Worm (Caenorhabditis elegans) whole organism, L4 larva: Measurements from ENCODE around the gene F22B5.4.

Experiments used
- F10B5.3 ChIP-seq: sonication (generic microtip); optimal IDR thresholded peaks from 2 replicates; lab custom pipeline; 2016; ENCODE audit warnings: mild to moderate bottlenecking, missing genetic modification characterization, missing compliant biosample characterization
- F37D6.2 ChIP-seq: sonication (generic microtip); optimal IDR thresholded peaks from 2 replicates; lab custom pipeline; 2016; ENCODE audit warnings: mild to moderate bottlenecking, missing genetic modification characterization, missing compliant biosample characterization
- Y48G9A.11 ChIP-seq: fragments of 200-800 bp; sonication (Bioruptor generic); IDR thresholded peaks from 2 replicates; pipeline ENCODE4 v1.3.6; 2022; ENCODE audit warnings: missing genetic modification reagents, missing genetic modification characterization, missing compliant biosample characterization
- aha-1 ChIP-seq: fragments of 150-350 bp; peaks from one replicate; lab custom pipeline; 2014; ENCODE audit warnings: missing biosample characterization, missing genetic modification characterization
- ama-1 ChIP-seq: fragments of 150-350 bp; optimal IDR thresholded peaks from 2 replicates; lab custom pipeline; 2014; ENCODE audit warnings: inconsistent platforms, mixed read lengths
- arid-1 ChIP-seq: fragments of 200-800 bp; sonication (Bioruptor generic); conservative IDR thresholded peaks from 2 replicates; pipeline ENCODE4 v1.3.6; 2022; ENCODE audit warnings: missing genetic modification reagents, missing genetic modification characterization, missing compliant biosample characterization
- attf-4 ChIP-seq: sonication (generic microtip); optimal IDR thresholded peaks from 3 replicates; lab custom pipeline; 2017; ENCODE audit warnings: missing biosample characterization, missing genetic modification characterization
- ceh-20 ChIP-seq: fragments of 200-800 bp; sonication (Bioruptor generic); IDR thresholded peaks from 2 replicates; pipeline ENCODE4 v1.3.6; 2022; ENCODE audit warnings: missing genetic modification reagents, missing genetic modification characterization, missing compliant biosample characterization
- ceh-44 ChIP-seq: fragments of 200-800 bp; sonication (Bioruptor generic); IDR thresholded peaks from 2 replicates; pipeline ENCODE4 v1.3.6; 2022; ENCODE audit warnings: missing genetic modification reagents, missing genetic modification characterization, missing compliant biosample characterization
- cey-2 ChIP-seq: sonication (generic microtip); optimal IDR thresholded peaks from 3 replicates; lab custom pipeline; 2017; ENCODE audit warnings: missing genetic modification characterization, mild to moderate bottlenecking, missing compliant biosample characterization, antibody characterized with exemption, borderline replicate concordance; ENCODE audit not compliant: insufficient read depth
- ctbp-1 ChIP-seq: fragments of 200-800 bp; sonication (Bioruptor generic); IDR thresholded peaks from 2 replicates; pipeline ENCODE4 v1.3.6; 2022; ENCODE audit warnings: missing genetic modification reagents, missing genetic modification characterization, missing compliant biosample characterization
- daf-8 ChIP-seq: fragments of 200-800 bp; sonication (Bioruptor generic); IDR thresholded peaks from 2 replicates; pipeline ENCODE4 v1.3.6; 2022; ENCODE audit warnings: missing genetic modification characterization, missing compliant biosample characterization
- duxl-1 ChIP-seq: sonication (generic microtip); optimal IDR thresholded peaks from 2 replicates; lab custom pipeline; 2016; ENCODE audit warnings: mild to moderate bottlenecking, missing genetic modification characterization, moderate library complexity, missing compliant biosample characterization; ENCODE audit not compliant: poor library complexity
- egl-43 ChIP-seq: fragments of 200-800 bp; sonication (Bioruptor generic); IDR thresholded peaks from 2 replicates; pipeline ENCODE4 v1.3.6; 2022; ENCODE audit warnings: missing genetic modification reagents, missing genetic modification characterization, missing compliant biosample characterization
- hif-1 ChIP-seq, 2 experiments: sonication (generic microtip); optimal IDR thresholded peaks; 2 replicates each; lab custom pipeline; 2016 to 2017; ENCODE audit warnings: missing compliant biosample characterization in 2 of 2, missing genetic modification characterization in 2 of 2, missing genetic modification reagents in 2 of 2, missing genotype in 2 of 2, mild to moderate bottlenecking in 1 of 2
- hlh-11 ChIP-seq: fragments of 200-800 bp; sonication (Bioruptor generic); optimal IDR thresholded peaks from 2 replicates; lab custom pipeline; 2018; ENCODE audit warnings: mild to moderate bottlenecking, missing genetic modification characterization, missing compliant biosample characterization
- hlh-30 ChIP-seq: sonication (generic microtip); optimal IDR thresholded peaks from 2 replicates; lab custom pipeline; 2017; ENCODE audit warnings: antibody characterized with exemption, mild to moderate bottlenecking, missing genetic modification characterization, missing compliant biosample characterization; ENCODE audit not compliant: insufficient read depth
- hmg-1.1 ChIP-seq: fragments of 200-800 bp; sonication (Bioruptor generic); IDR thresholded peaks from 2 replicates; pipeline ENCODE4 v1.3.6; 2022; ENCODE audit warnings: missing genetic modification reagents, missing genetic modification characterization, missing compliant biosample characterization
- lim-7 ChIP-seq: fragments of 200-800 bp; sonication (Bioruptor generic); IDR thresholded peaks from 2 replicates; pipeline ENCODE4 v1.3.6; 2022; ENCODE audit warnings: missing genetic modification characterization, missing compliant biosample characterization
- lin-39 ChIP-seq: fragments of 150-350 bp; optimal IDR thresholded peaks from 2 replicates; lab custom pipeline; 2014; ENCODE audit warnings: missing biosample characterization, missing genetic modification reagents, missing genetic modification characterization
- mdl-1 ChIP-seq, 2 experiments: fragments of 150-350 bp in 1 of 2; sonication (generic microtip) in 1 of 2; optimal IDR thresholded peaks; 2 replicates each; lab custom pipeline; 2014 to 2017; ENCODE audit warnings: missing biosample characterization in 2 of 2, missing genetic modification characterization in 2 of 2
- mdt-29 ChIP-seq: fragments of 200-800 bp; sonication (Bioruptor generic); IDR thresholded peaks from 2 replicates; pipeline ENCODE4 v1.3.6; 2022; ENCODE audit warnings: missing genetic modification reagents, missing genetic modification characterization, missing compliant biosample characterization
- mes-2 ChIP-seq: sonication (generic microtip); optimal IDR thresholded peaks from 2 replicates; lab custom pipeline; 2016; ENCODE audit warnings: missing genotype, mild to moderate bottlenecking, missing genetic modification characterization, missing compliant biosample characterization; ENCODE audit not compliant: poor library complexity, severe bottlenecking
- mxl-2 ChIP-seq: fragments of 200-800 bp; sonication (Bioruptor generic); conservative IDR thresholded peaks from 2 replicates; pipeline ENCODE4 v1.3.6; 2022; ENCODE audit warnings: missing genetic modification reagents, missing genetic modification characterization, missing compliant biosample characterization
- nhr-10 ChIP-seq: fragments of 150-350 bp; optimal IDR thresholded peaks from 2 replicates; lab custom pipeline; 2014; ENCODE audit warnings: missing biosample characterization, missing genetic modification characterization
- nhr-102 ChIP-seq: sonication (generic microtip); optimal IDR thresholded peaks from 2 replicates; lab custom pipeline; 2016; ENCODE audit warnings: mild to moderate bottlenecking, missing genetic modification characterization, moderate library complexity, missing compliant biosample characterization
- nhr-28 ChIP-seq: fragments of 150-350 bp; optimal IDR thresholded peaks from 2 replicates; lab custom pipeline; 2014; ENCODE audit warnings: missing biosample characterization, missing genetic modification characterization
- nhr-48 ChIP-seq: sonication (generic microtip); optimal IDR thresholded peaks from 2 replicates; lab custom pipeline; 2016; ENCODE audit warnings: mild to moderate bottlenecking, missing genetic modification characterization, missing compliant biosample characterization
- nhr-76 ChIP-seq: fragments of 150-350 bp; optimal IDR thresholded peaks from 2 replicates; lab custom pipeline; 2014; ENCODE audit warnings: missing biosample characterization, missing genetic modification characterization
- nhr-77 ChIP-seq: fragments of 150-350 bp; optimal IDR thresholded peaks from 2 replicates; lab custom pipeline; 2014; ENCODE audit warnings: missing biosample characterization, missing genetic modification characterization
- pqm-1 ChIP-seq: sonication (generic microtip); optimal IDR thresholded peaks from 2 replicates; lab custom pipeline; 2017; ENCODE audit warnings: missing biosample characterization, missing genetic modification characterization
- saeg-2 ChIP-seq: fragments of 200-800 bp; sonication (Bioruptor generic); IDR thresholded peaks from 2 replicates; pipeline ENCODE4 v1.3.6; 2022; ENCODE audit warnings: missing genetic modification reagents, missing genetic modification characterization, missing compliant biosample characterization
- set-16 ChIP-seq: fragments of 200-800 bp; sonication (Bioruptor generic); IDR thresholded peaks from 2 replicates; pipeline ENCODE4 v1.3.6; 2022; ENCODE audit warnings: missing genetic modification reagents, missing genetic modification characterization, missing compliant biosample characterization
- skn-1 ChIP-seq: fragments of 150-350 bp; optimal IDR thresholded peaks from 2 replicates; lab custom pipeline; 2014; ENCODE audit warnings: missing biosample characterization, missing genetic modification characterization
- unc-62 ChIP-seq, 3 experiments: fragments of 150-350 bp in 1 of 3; sonication (generic microtip); optimal IDR thresholded peaks in 2 of 3; peaks in 1 of 3; 1 replicate in 1 of 3; 2 replicates in 2 of 3; lab custom pipeline; 2014 to 2017; ENCODE audit warnings: missing biosample characterization in 3 of 3, missing genetic modification characterization in 3 of 3, missing genetic modification reagents in 3 of 3, missing genotype in 1 of 3
- vab-7 ChIP-seq: fragments of 200-800 bp; sonication (Bioruptor generic); IDR thresholded peaks from 2 replicates; pipeline ENCODE4 v1.3.6; 2022; ENCODE audit warnings: missing genetic modification reagents, missing genetic modification characterization, missing compliant biosample characterization
- zip-11 ChIP-seq: fragments of 200-800 bp; sonication (Bioruptor generic); IDR thresholded peaks from 2 replicates; pipeline ENCODE4 v1.3.6; 2022; ENCODE audit warnings: missing genetic modification characterization, missing compliant biosample characterization

F22B5.4 gene

DNA sequence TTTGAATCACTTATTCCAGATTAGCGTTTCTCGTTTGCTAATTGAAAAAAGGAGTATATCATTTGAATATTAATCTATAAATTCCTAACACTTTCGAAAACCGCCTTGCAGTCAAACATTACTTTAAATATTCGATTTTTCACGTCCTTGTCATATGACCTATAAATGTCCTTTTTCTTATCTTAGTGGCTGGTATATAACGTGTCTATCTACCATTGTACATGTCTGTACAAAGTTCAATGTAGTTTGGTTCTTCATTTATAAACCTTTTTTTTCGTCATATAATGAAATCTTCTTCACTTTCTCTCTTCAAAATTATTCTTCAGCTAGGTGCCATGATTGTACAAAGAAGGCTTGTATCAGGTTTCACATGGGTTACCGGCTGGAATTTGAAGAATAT, 36.1 kb downstream of the F22B5.4 start, which contains the start of gene gbh-2 (continued):
- TF ChIP-seq ceh-20 (GFP tag; lab: Robert Waterston, UW) (no peak), nhr-77 (tag; lab: Kevin White, UChicago) (peak; percentile 64), nhr-28 (tag; lab: Kevin White, UChicago) (peak; percentile 98), hlh-11 (tag; lab: Kevin White, UChicago) (peak; percentile 68), pqm-1 (tag; lab: Kevin White, UChicago) (peak; percentile 85), duxl-1 (tag; lab: Kevin White, UChicago) (no peak), arid-1 (GFP tag; lab: Robert Waterston, UW) (no peak), vab-7 (no peak), zip-11 (GFP tag; lab: Robert Waterston, UW) (no peak), lim-7 (no peak), hmg-1.1 (GFP tag; lab: Robert Waterston, UW) (no peak), nhr-10 (tag; lab: Kevin White, UChicago) (no peak), Y48G9A.11 (GFP tag; lab: Robert Waterston, UW) (no peak), nhr-102 (peak; percentile 42), skn-1 (tag; lab: Kevin White, UChicago) (no peak), lin-39 (no peak), mdt-29 (GFP tag; lab: Robert Waterston, UW) (no peak), ceh-44 (GFP tag; lab: Robert Waterston, UW) (no peak), mxl-2 (GFP tag; lab: Robert Waterston, UW) (no peak), mdl-1 (tag; optimal IDR thresholded peaks at IDR 0.05; lab: Kevin White, UChicago) (peak in 1 of 2 experiments; percentile 19), nhr-48 (tag; lab: Kevin White, UChicago) (peak; percentile 80), nhr-76 (tag; lab: Kevin White, UChicago) (no peak), saeg-2 (GFP tag; lab: Robert Waterston, UW) (no peak), cey-2 (peak; percentile 42), daf-8 (GFP tag; lab: Robert Waterston, UW) (no peak), egl-43 (no peak), F10B5.3 (tag; lab: Kevin White, UChicago) (no peak), aha-1 (tag; lab: Kevin White, UChicago) (peak; percentile 43), mes-2 (tag; lab: Kevin White, UChicago) (no peak), set-16 (GFP tag; lab: Robert Waterston, UW) (no peak), F37D6.2 (no peak)

DNA sequence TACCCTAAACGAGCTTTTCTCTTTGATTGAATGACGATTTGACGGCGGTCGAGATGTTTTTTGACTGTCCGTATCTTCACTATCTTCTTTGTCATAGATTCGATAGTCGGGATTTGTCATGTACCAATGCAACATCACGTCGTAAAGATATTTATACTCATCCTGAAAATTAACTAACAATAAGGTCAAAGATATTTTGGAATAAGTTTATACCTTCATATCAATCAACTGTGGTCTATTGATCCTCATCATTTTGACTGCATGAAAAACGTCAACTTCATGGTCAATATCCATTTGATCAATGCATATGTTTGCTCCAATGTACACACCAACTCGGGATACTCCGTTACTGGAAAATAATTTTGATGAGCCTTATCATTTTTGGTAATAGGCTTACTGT, 38.6 kb downstream of the F22B5.4 start:
- TF ChIP-seq aha-1 (tag; lab: Kevin White, UChicago) = peak; percentile 53
- TF ChIP-seq ctbp-1 = no peak
- TF ChIP-seq hlh-30 (tag; lab: Kevin White, UChicago) = no peak
- no peak for TF ChIP-seq hif-1 (tag; optimal IDR thresholded peaks at IDR 0.05; lab: Kevin White, UChicago)
- peak in 1 of 2 experiments; percentile 63 for TF ChIP-seq unc-62 (GFP tag; optimal IDR thresholded peaks at IDR 0.05 in 1 of 2; lab: Kevin White, UChicago)
- TF ChIP-seq unc-62 (tag; optimal IDR thresholded peaks at IDR 0.05; lab: Kevin White, UChicago) = no peak

DNA sequence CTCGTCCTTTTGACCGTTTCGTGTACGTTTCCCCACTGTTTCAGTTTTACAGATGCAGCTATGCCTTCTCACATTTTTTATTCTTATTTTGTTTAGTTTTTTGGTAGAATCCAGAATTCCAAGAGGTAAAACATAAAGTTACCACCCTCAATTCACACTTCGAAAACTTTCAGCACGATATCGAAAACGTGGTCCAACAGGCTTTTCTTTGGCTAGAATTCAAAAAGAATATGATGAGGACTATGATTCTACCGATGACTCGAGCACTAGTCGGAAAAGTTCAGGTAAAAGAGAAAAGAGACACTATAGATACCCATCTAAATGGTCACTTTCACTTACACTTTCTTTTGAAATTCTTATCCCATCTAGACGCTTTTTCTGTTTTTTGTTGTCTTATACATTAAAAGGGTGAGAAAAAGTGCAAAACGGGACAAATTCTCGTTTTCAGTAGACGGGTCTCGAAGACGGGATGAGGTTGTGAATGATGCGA, 44.8 kb downstream of the F22B5.4 start, which contains the start of gene M05D6.9:
Gene M05D6.9, plus strand, starts transcription at position 51 of the 490 bp plus-strand sequence.
- TF ChIP-seq ceh-44 (GFP tag; lab: Robert Waterston, UW) (no peak), nhr-102 (no peak), ama-1 (lab: Kevin White, UChicago) (no peak), unc-62 (GFP tag; optimal IDR thresholded peaks at IDR 0.05 in 1 of 2; lab: Kevin White, UChicago) (peak in 1 of 2 experiments; percentile 80), unc-62 (tag; optimal IDR thresholded peaks at IDR 0.05; lab: Kevin White, UChicago) (no peak), attf-4 (tag; lab: Kevin White, UChicago) (no peak)
